Worm (Caenorhabditis elegans) whole organism, L2 larva: Measurements from ENCODE around the gene F55C9.3.

ENCODE experiments used
- ZK546.5 ChIP-seq: sonication (generic microtip); optimal IDR thresholded peaks from 2 replicates; lab custom pipeline; 2017; ENCODE audit warnings: missing biosample characterization, missing genetic modification characterization
- alr-1 ChIP-seq: fragments of 150-350 bp; optimal IDR thresholded peaks from 2 replicates; lab custom pipeline; 2014; ENCODE audit warnings: missing biosample characterization, missing genetic modification characterization
- ama-1 ChIP-seq: fragments of 150-350 bp; optimal IDR thresholded peaks from 2 replicates; lab custom pipeline; 2018; ENCODE audit warnings: inconsistent platforms
- ceh-16 ChIP-seq: fragments of 150-350 bp; optimal IDR thresholded peaks from 2 replicates; lab custom pipeline; 2014; ENCODE audit warnings: missing biosample characterization, missing genetic modification characterization
- crh-2 ChIP-seq: sonication (generic microtip); optimal IDR thresholded peaks from 2 replicates; lab custom pipeline; 2017; ENCODE audit warnings: missing biosample characterization, missing genetic modification characterization
- dmd-4 ChIP-seq: sonication (generic microtip); optimal IDR thresholded peaks from 2 replicates; lab custom pipeline; 2017; ENCODE audit warnings: missing biosample characterization, missing genetic modification characterization
- egl-27 ChIP-seq: sonication (generic microtip); optimal IDR thresholded peaks from 3 replicates; lab custom pipeline; 2017; ENCODE audit warnings: missing biosample characterization, missing genetic modification reagents, missing genetic modification characterization
- elt-1 ChIP-seq: fragments of 150-350 bp; optimal IDR thresholded peaks from 2 replicates; lab custom pipeline; 2014; ENCODE audit warnings: missing biosample characterization, missing genetic modification characterization
- elt-3 ChIP-seq: sonication (generic microtip); optimal IDR thresholded peaks from 2 replicates; lab custom pipeline; 2017; ENCODE audit warnings: missing biosample characterization, missing genetic modification characterization
- gmeb-1 ChIP-seq: fragments of 150-350 bp; optimal IDR thresholded peaks from 2 replicates; lab custom pipeline; 2014; ENCODE audit warnings: missing biosample characterization, missing genetic modification characterization
- lin-11 ChIP-seq: fragments of 150-350 bp; sonication (generic microtip); optimal IDR thresholded peaks from 2 replicates; lab custom pipeline; 2014; ENCODE audit warnings: missing biosample characterization, missing genetic modification characterization, inconsistent platforms, mixed read lengths
- nhr-11 ChIP-seq: fragments of 150-350 bp; optimal IDR thresholded peaks from 2 replicates; lab custom pipeline; 2014; ENCODE audit warnings: missing biosample characterization, missing genetic modification characterization
- nhr-12 ChIP-seq: fragments of 150-350 bp; optimal IDR thresholded peaks from 2 replicates; lab custom pipeline; 2014; ENCODE audit warnings: missing biosample characterization, missing genetic modification characterization
- nhr-21 ChIP-seq: fragments of 150-350 bp; optimal IDR thresholded peaks from 2 replicates; lab custom pipeline; 2014; ENCODE audit warnings: missing biosample characterization, missing genetic modification characterization
- peb-1 ChIP-seq: fragments of 150-350 bp; optimal IDR thresholded peaks from 2 replicates; lab custom pipeline; 2014; ENCODE audit warnings: missing biosample characterization, missing genetic modification characterization
- sma-3 ChIP-seq: sonication (generic microtip); optimal IDR thresholded peaks from 2 replicates; lab custom pipeline; 2016; ENCODE audit warnings: missing genetic modification reagents, missing genetic modification characterization, missing compliant biosample characterization
- sma-9 ChIP-seq, 2 experiments: fragments of 150-350 bp in 1 of 2; sonication (generic microtip) in 1 of 2; optimal IDR thresholded peaks; 2 replicates each; lab custom pipeline; 2014 to 2016; ENCODE audit warnings: missing genetic modification characterization in 2 of 2, mild to moderate bottlenecking in 1 of 2, missing biosample characterization in 1 of 2, missing compliant biosample characterization in 1 of 2, missing genetic modification reagents in 1 of 2, moderate library complexity in 1 of 2
- snpc-4 ChIP-seq: fragments of 150-350 bp; optimal IDR thresholded peaks from 2 replicates; lab custom pipeline; 2014; ENCODE audit warnings: missing biosample characterization, missing genetic modification characterization
- unc-39 ChIP-seq: fragments of 150-350 bp; optimal IDR thresholded peaks from 2 replicates; lab custom pipeline; 2014; ENCODE audit warnings: missing biosample characterization, missing genetic modification characterization
- unc-55 ChIP-seq: fragments of 150-350 bp; sonication (generic microtip); optimal IDR thresholded peaks from 3 replicates; lab custom pipeline; 2014; ENCODE audit warnings: missing biosample characterization, missing genetic modification reagents, missing genetic modification characterization
- unc-62 ChIP-seq: fragments of 150-350 bp; optimal IDR thresholded peaks from 2 replicates; lab custom pipeline; 2014; ENCODE audit warnings: missing biosample characterization, missing genetic modification reagents, missing genetic modification characterization
- ztf-4 ChIP-seq: fragments of 150-350 bp; optimal IDR thresholded peaks from 2 replicates; lab custom pipeline; 2014; ENCODE audit warnings: missing biosample characterization, missing genetic modification characterization

F55C9.3 gene

ce11 chrV:19251844-19252243 is 36.1 kb downstream of the F55C9.3 start, which contains the start of gene F21D9.11:
Gene F21D9.11, plus strand, starts transcription at chrV:19252144.
- no peak for TF ChIP-seq dmd-4
- TF ChIP-seq nhr-12: no peak
- TF ChIP-seq sma-9 (GFP tag; optimal IDR thresholded peaks at IDR 0.05; lab: Kevin White, UChicago): no peak
- no peak for TF ChIP-seq sma-9 (tag; optimal IDR thresholded peaks at IDR 0.05; lab: Kevin White, UChicago)
- no peak for TF ChIP-seq sma-3 (GFP tag; lab: Kevin White, UChicago)
- TF ChIP-seq elt-1 (tag; lab: Kevin White, UChicago): no peak
- TF ChIP-seq, all 48 proteins: peak for 0

ce11 chrV:19250983-19251382 is 37.0 kb downstream of the F55C9.3 start, which contains the start of gene str-81:
Gene str-81, minus strand, starts transcription at chrV:19251083.
- TF ChIP-seq gmeb-1 (tag; lab: Kevin White, UChicago) (no peak), peb-1 (tag; lab: Kevin White, UChicago) (no peak), nhr-12 (no peak)
- TF ChIP-seq, all 48 proteins: peak for 0

DNA sequence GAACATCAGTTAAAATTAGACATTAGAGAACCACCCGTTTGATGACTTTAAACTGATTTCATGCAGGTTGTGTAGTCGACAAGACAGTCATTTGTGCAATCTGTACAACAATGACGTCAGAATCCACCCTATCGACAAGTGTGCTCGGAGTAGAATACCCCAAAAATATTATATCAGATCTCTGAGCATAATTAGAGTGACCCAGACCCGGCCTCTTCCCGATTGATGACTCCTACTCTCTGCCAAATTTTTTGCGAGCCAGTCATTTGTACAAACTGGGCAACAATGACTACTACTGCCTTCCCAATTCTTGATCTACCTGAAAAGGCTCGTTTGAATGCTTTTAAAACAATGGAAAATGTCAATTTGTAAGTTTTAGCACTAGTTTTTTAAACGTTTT is 47.8 kb downstream of the F55C9.3 start, which contains the start of the genes fbxb-115 and fbxb-1:
Gene fbxb-115, minus strand, starts transcription at position 101 of the 400 bp plus-strand sequence.
Gene fbxb-1, plus strand, starts transcription at position 226 of the 400 bp plus-strand sequence.
- TF ChIP-seq egl-27 (tag; lab: Kevin White, UChicago) (no peak), unc-39 (tag; lab: Kevin White, UChicago) (no peak), snpc-4 (tag; lab: Kevin White, UChicago) (no peak), ama-1 (no peak), ztf-4 (no peak), ceh-16 (tag; lab: Kevin White, UChicago) (no peak), nhr-21 (tag; lab: Kevin White, UChicago) (no peak), crh-2 (tag; lab: Kevin White, UChicago) (no peak), peb-1 (tag; lab: Kevin White, UChicago) (no peak), unc-55 (GFP tag; lab: Kevin White, UChicago) (no peak), nhr-11 (tag; lab: Kevin White, UChicago) (no peak), lin-11 (tag; lab: Kevin White, UChicago) (no peak), sma-9 (GFP tag; optimal IDR thresholded peaks at IDR 0.05; lab: Kevin White, UChicago) (no peak), sma-9 (tag; optimal IDR thresholded peaks at IDR 0.05; lab: Kevin White, UChicago) (no peak)
- TF ChIP-seq, all 48 proteins: peak for 0

DNA sequence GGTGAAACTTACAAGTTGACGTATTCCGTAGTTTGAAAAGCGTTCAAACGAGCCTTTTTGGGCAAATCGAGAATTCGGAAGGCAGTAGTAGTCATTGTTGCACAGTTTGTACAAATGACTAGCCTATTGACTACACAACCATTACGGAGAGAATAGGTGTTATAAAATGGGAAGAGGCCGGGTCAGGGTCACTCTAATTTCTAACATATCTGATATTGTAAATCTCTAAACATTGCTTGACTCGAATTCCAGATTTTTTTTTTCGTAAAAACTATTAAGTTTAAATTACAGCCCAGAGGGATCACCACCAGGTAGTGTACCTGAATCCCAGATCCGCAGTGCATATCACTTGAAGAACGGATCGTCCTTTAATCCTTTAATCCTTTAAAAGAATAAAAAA is 50.8 kb downstream of the F55C9.3 start, which contains the start of gene fbxb-2:
Gene fbxb-2, minus strand, starts transcription at position 101 of the 400 bp plus-strand sequence.
- TF ChIP-seq sma-9 (GFP tag; optimal IDR thresholded peaks at IDR 0.05; lab: Kevin White, UChicago) (no peak), sma-9 (tag; optimal IDR thresholded peaks at IDR 0.05; lab: Kevin White, UChicago) (no peak), elt-3 (tag; lab: Kevin White, UChicago) (no peak), ZK546.5 (tag; lab: Kevin White, UChicago) (no peak), alr-1 (tag; lab: Kevin White, UChicago) (no peak), dmd-4 (no peak), unc-62 (no peak)
